Worm (Caenorhabditis elegans) whole organism, L4/young adult: ENCODE data around the gene toe-1.

ENCODE experiments used
- W03F9.2 ChIP-seq: fragments of 150-350 bp; optimal IDR thresholded peaks from 2 replicates; lab custom pipeline; 2014; ENCODE audit warnings: missing biosample characterization, missing genetic modification characterization
- dao-5 ChIP-seq: sonication (generic microtip); optimal IDR thresholded peaks from 2 replicates; lab custom pipeline; 2016; ENCODE audit warnings: missing genotype, missing genetic modification characterization, moderate library complexity, missing compliant biosample characterization
- him-1 ChIP-seq: sonication (generic microtip); optimal IDR thresholded peaks from 2 replicates; lab custom pipeline; 2016; ENCODE audit warnings: missing genotype, missing genetic modification reagents, missing genetic modification characterization, missing compliant biosample characterization

DNA sequence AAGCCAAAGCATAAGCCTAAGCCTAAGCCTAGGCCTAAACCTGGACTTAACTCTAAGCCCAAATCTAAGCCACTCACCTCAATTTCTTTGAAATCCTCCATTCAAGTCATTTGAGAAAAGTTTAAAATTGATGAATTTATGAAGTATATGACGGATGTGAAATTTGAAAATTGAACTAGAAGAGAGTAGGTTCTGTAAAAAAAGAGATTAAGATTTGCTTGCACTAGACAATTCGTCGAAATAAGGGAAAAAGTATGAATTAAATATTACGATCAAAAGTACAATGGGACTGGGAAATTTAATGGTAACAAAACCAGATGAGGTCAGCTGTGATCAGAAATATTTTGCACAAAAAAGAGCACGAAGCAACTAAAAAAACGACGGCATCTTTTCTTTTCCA, 28.1 kb downstream of the toe-1 start, which contains the start of gene twk-2:
- TF ChIP-seq W03F9.2 (tag; lab: Kevin White, UChicago) = no peak
- TF ChIP-seq him-1 (tag; lab: Kevin White, UChicago) = no peak
- TF ChIP-seq dao-5 = no peak
